Fruit fly (Drosophila melanogaster): ENCODE measurements around the gene TpnC73F.

dm6 chr3L:17009715-17010491 is 36.0 kb upstream of the TpnC73F start:
- TF ChIP-seq chif (GFP tag; optimal IDR thresholded peaks at IDR 0.05) (no peak), chm (GFP tag; IDR thresholded peaks at IDR 0.05) (peak; percentile 42; the same call in 1 of the 2 replicates), repo (GFP tag; optimal IDR thresholded peaks at IDR 0.05) (peak; percentile 31), stwl (tag; optimal IDR thresholded peaks at IDR 0.05) (no peak), schlank (tag; optimal IDR thresholded peaks at IDR 0.05) (no peak)
